Worm (Caenorhabditis elegans) whole organism, L4 larva: ENCODE measurements around the gene R193.2.
A peak's percentile ranks its signal among the peaks of the same experiment; 100 is the strongest.

Source experiments
- F49E8.2 ChIP-seq: sonication (generic microtip); optimal IDR thresholded peaks from 2 replicates; lab custom pipeline; 2016; ENCODE audit warnings: missing compliant biosample characterization, mild to moderate bottlenecking, missing genetic modification characterization, borderline replicate concordance
- Y105C5A.15 ChIP-seq: fragments of 200-800 bp; sonication (Bioruptor generic); IDR thresholded peaks from 2 replicates; pipeline ENCODE4 v1.3.6; 2022; ENCODE audit warnings: missing genetic modification characterization, missing compliant biosample characterization
- aha-1 ChIP-seq: fragments of 150-350 bp; peaks from one replicate; lab custom pipeline; 2014; ENCODE audit warnings: missing biosample characterization, missing genetic modification characterization
- ama-1 ChIP-seq: fragments of 150-350 bp; optimal IDR thresholded peaks from 2 replicates; lab custom pipeline; 2014; ENCODE audit warnings: inconsistent platforms, mixed read lengths
- attf-4 ChIP-seq: sonication (generic microtip); optimal IDR thresholded peaks from 3 replicates; lab custom pipeline; 2017; ENCODE audit warnings: missing biosample characterization, missing genetic modification characterization
- cey-2 ChIP-seq: sonication (generic microtip); optimal IDR thresholded peaks from 3 replicates; lab custom pipeline; 2017; ENCODE audit warnings: missing genetic modification characterization, mild to moderate bottlenecking, missing compliant biosample characterization, antibody characterized with exemption, borderline replicate concordance; ENCODE audit not compliant: insufficient read depth
- daf-16 ChIP-seq, 3 experiments: sonication (generic microtip); optimal IDR thresholded peaks; 2 replicates each; lab custom pipeline; 2016 to 2017; ENCODE audit warnings: missing genetic modification characterization in 3 of 3, missing genetic modification reagents in 3 of 3, mild to moderate bottlenecking in 2 of 3, missing compliant biosample characterization in 2 of 3, missing biosample characterization in 1 of 3, moderate library complexity in 1 of 3
- daf-19 ChIP-seq: fragments of 200-800 bp; sonication (Bioruptor generic); conservative IDR thresholded peaks from 2 replicates; pipeline ENCODE4 v1.3.6; 2022; ENCODE audit warnings: missing genetic modification characterization, missing compliant biosample characterization
- dmd-6 ChIP-seq: fragments of 200-800 bp; sonication (Bioruptor generic); IDR thresholded peaks from 2 replicates; pipeline ENCODE4 v1.3.6; 2022; ENCODE audit warnings: missing genetic modification reagents, missing genetic modification characterization, missing compliant biosample characterization
- dpl-1 ChIP-seq: fragments of 150-350 bp; optimal IDR thresholded peaks from 2 replicates; lab custom pipeline; 2014; ENCODE audit warnings: missing biosample characterization, missing genetic modification reagents, missing genetic modification characterization
- duxl-1 ChIP-seq: sonication (generic microtip); optimal IDR thresholded peaks from 2 replicates; lab custom pipeline; 2016; ENCODE audit warnings: mild to moderate bottlenecking, missing genetic modification characterization, moderate library complexity, missing compliant biosample characterization; ENCODE audit not compliant: poor library complexity
- hlh-11 ChIP-seq: fragments of 200-800 bp; sonication (Bioruptor generic); optimal IDR thresholded peaks from 2 replicates; lab custom pipeline; 2018; ENCODE audit warnings: mild to moderate bottlenecking, missing genetic modification characterization, missing compliant biosample characterization
- hlh-30 ChIP-seq: sonication (generic microtip); optimal IDR thresholded peaks from 2 replicates; lab custom pipeline; 2017; ENCODE audit warnings: antibody characterized with exemption, mild to moderate bottlenecking, missing genetic modification characterization, missing compliant biosample characterization; ENCODE audit not compliant: insufficient read depth
- jun-1 ChIP-seq: fragments of 150-350 bp; optimal IDR thresholded peaks from 2 replicates; lab custom pipeline; 2014; ENCODE audit warnings: missing biosample characterization, missing genetic modification reagents, missing genetic modification characterization
- lir-3 ChIP-seq: sonication (generic microtip); optimal IDR thresholded peaks from 2 replicates; lab custom pipeline; 2016; ENCODE audit warnings: mild to moderate bottlenecking, missing genetic modification characterization, missing compliant biosample characterization
- mdl-1 ChIP-seq, 2 experiments: fragments of 150-350 bp in 1 of 2; sonication (generic microtip) in 1 of 2; optimal IDR thresholded peaks; 2 replicates each; lab custom pipeline; 2014 to 2017; ENCODE audit warnings: missing biosample characterization in 2 of 2, missing genetic modification characterization in 2 of 2
- mxl-3 ChIP-seq: fragments of 200-800 bp; sonication (Bioruptor generic); optimal IDR thresholded peaks from 2 replicates; lab custom pipeline; 2018; ENCODE audit warnings: mild to moderate bottlenecking, missing genetic modification characterization, missing compliant biosample characterization
- nhr-11 ChIP-seq: fragments of 150-350 bp; optimal IDR thresholded peaks from 2 replicates; lab custom pipeline; 2014; ENCODE audit warnings: missing biosample characterization, missing genetic modification characterization
- nhr-28 ChIP-seq: fragments of 150-350 bp; optimal IDR thresholded peaks from 2 replicates; lab custom pipeline; 2014; ENCODE audit warnings: missing biosample characterization, missing genetic modification characterization
- nhr-41 ChIP-seq: fragments of 200-800 bp; sonication (Bioruptor generic); IDR thresholded peaks from 2 replicates; pipeline ENCODE4 v1.3.6; 2022; ENCODE audit warnings: missing genetic modification reagents, missing genetic modification characterization, missing compliant biosample characterization
- nhr-48 ChIP-seq: sonication (generic microtip); optimal IDR thresholded peaks from 2 replicates; lab custom pipeline; 2016; ENCODE audit warnings: mild to moderate bottlenecking, missing genetic modification characterization, missing compliant biosample characterization
- pha-4 ChIP-seq, 2 experiments: fragments of 150-350 bp in 1 of 2; fragments of 200-800 bp in 1 of 2; sonication (Bioruptor generic) in 1 of 2; IDR thresholded peaks in 1 of 2; optimal IDR thresholded peaks in 1 of 2; 2 replicates each; pipeline versions ENCODE4 v1.3.6 to Lab custom; 2014 to 2022; ENCODE audit warnings: missing genetic modification characterization in 2 of 2, missing genetic modification reagents in 2 of 2, missing biosample characterization in 1 of 2, missing compliant biosample characterization in 1 of 2
- pqm-1 ChIP-seq: sonication (generic microtip); optimal IDR thresholded peaks from 2 replicates; lab custom pipeline; 2017; ENCODE audit warnings: missing biosample characterization, missing genetic modification characterization
- snpc-1.2 ChIP-seq: fragments of 200-800 bp; sonication (Bioruptor generic); IDR thresholded peaks from 2 replicates; pipeline ENCODE4 v1.3.6; 2022; ENCODE audit warnings: missing genetic modification reagents, missing genetic modification characterization, missing compliant biosample characterization
- tra-1 ChIP-seq: fragments of 200-800 bp; sonication (Bioruptor generic); IDR thresholded peaks from 2 replicates; pipeline ENCODE4 v1.3.6; 2022; ENCODE audit warnings: missing genetic modification reagents, missing genetic modification characterization, missing compliant biosample characterization
- unc-62 ChIP-seq, 3 experiments: fragments of 150-350 bp in 1 of 3; sonication (generic microtip); optimal IDR thresholded peaks in 2 of 3; peaks in 1 of 3; 1 replicate in 1 of 3; 2 replicates in 2 of 3; lab custom pipeline; 2014 to 2017; ENCODE audit warnings: missing biosample characterization in 3 of 3, missing genetic modification characterization in 3 of 3, missing genetic modification reagents in 3 of 3, missing genotype in 1 of 3
- vab-7 ChIP-seq: fragments of 200-800 bp; sonication (Bioruptor generic); IDR thresholded peaks from 2 replicates; pipeline ENCODE4 v1.3.6; 2022; ENCODE audit warnings: missing genetic modification reagents, missing genetic modification characterization, missing compliant biosample characterization
- zip-11 ChIP-seq: fragments of 200-800 bp; sonication (Bioruptor generic); IDR thresholded peaks from 2 replicates; pipeline ENCODE4 v1.3.6; 2022; ENCODE audit warnings: missing genetic modification characterization, missing compliant biosample characterization

The R193.2 gene

ce11 chrX:1117252-1117651 lies 31.1 kb downstream of the R193.2 start:
- TF ChIP-seq mxl-3: peak; percentile 55
- peak; percentile 50 for TF ChIP-seq nhr-28 (tag; lab: Kevin White, UChicago)
- TF ChIP-seq pqm-1 (tag; lab: Kevin White, UChicago): peak; percentile 22
- no peak for TF ChIP-seq attf-4 (tag; lab: Kevin White, UChicago)
- peak; percentile 34 for TF ChIP-seq hlh-11 (tag; lab: Kevin White, UChicago)
- TF ChIP-seq nhr-48 (tag; lab: Kevin White, UChicago): no peak
- peak; percentile 38 for TF ChIP-seq dmd-6 (GFP tag; lab: Robert Waterston, UW)
- TF ChIP-seq, all 104 proteins: peak for 5

ce11 chrX:1115207-1115606 lies 33.2 kb downstream of the R193.2 start:
- TF ChIP-seq ama-1 (lab: Kevin White, UChicago): no peak
- TF ChIP-seq unc-62 (GFP tag; optimal IDR thresholded peaks at IDR 0.05 in 1 of 2; lab: Kevin White, UChicago): peak in 1 of 2 experiments; percentile 78
- no peak for TF ChIP-seq unc-62 (tag; optimal IDR thresholded peaks at IDR 0.05; lab: Kevin White, UChicago)
- no peak for TF ChIP-seq daf-19 (GFP tag; lab: Robert Waterston, UW)
- TF ChIP-seq vab-7: no peak
- no peak for TF ChIP-seq mdl-1 (tag; optimal IDR thresholded peaks at IDR 0.05; lab: Kevin White, UChicago)
- no peak for TF ChIP-seq F49E8.2 (tag; lab: Kevin White, UChicago)
- TF ChIP-seq lir-3 (tag; lab: Kevin White, UChicago): no peak
- no peak for TF ChIP-seq cey-2

ce11 chrX:1111603-1112002 lies 36.8 kb downstream of the R193.2 start, which contains the start of gene C05D9.3:
C05D9.3 (plus strand) TSS chrX:1111903.
- TF ChIP-seq nhr-41 (no peak), unc-62 (GFP tag; optimal IDR thresholded peaks at IDR 0.05 in 1 of 2; lab: Kevin White, UChicago) (peak in 1 of 2 experiments; percentile 2), unc-62 (tag; optimal IDR thresholded peaks at IDR 0.05; lab: Kevin White, UChicago) (no peak)

- peak in 1 of 2 experiments; percentile 67 for TF ChIP-seq unc-62 (GFP tag; optimal IDR thresholded peaks at IDR 0.05 in 1 of 2; lab: Kevin White, UChicago)
- no peak for TF ChIP-seq unc-62 (tag; optimal IDR thresholded peaks at IDR 0.05; lab: Kevin White, UChicago)
- peak; percentile 1 for TF ChIP-seq aha-1 (tag; lab: Kevin White, UChicago)
- TF ChIP-seq tra-1 (GFP tag; lab: Robert Waterston, UW): 0 out of 2 replicates have a peak, but pooled peaks have one; percentile 45
- no peak for TF ChIP-seq pha-4 (GFP tag; IDR thresholded peaks at IDR 0.05; lab: Robert Waterston, UW)
- no peak for TF ChIP-seq pha-4 (tag; optimal IDR thresholded peaks at IDR 0.05; lab: Kevin White, UChicago)
- TF ChIP-seq hlh-11 (tag; lab: Kevin White, UChicago): peak; percentile 58
- no peak for TF ChIP-seq Y105C5A.15 (GFP tag; lab: Robert Waterston, UW)
- TF ChIP-seq hlh-30 (tag; lab: Kevin White, UChicago): peak; percentile 27
- peak in 1 of 2 experiments; percentile 71 for TF ChIP-seq daf-16 (GFP tag; optimal IDR thresholded peaks at IDR 0.05; lab: Kevin White, UChicago)
- no peak for TF ChIP-seq daf-16 (tag; optimal IDR thresholded peaks at IDR 0.05; lab: Kevin White, UChicago)
These were observed 37.7 kb downstream of the R193.2 start for ce11 chrX:1110723-1111122.

ce11 chrX:1108874-1109273 lies 39.5 kb downstream of the R193.2 start:
- TF ChIP-seq unc-62 (GFP tag; optimal IDR thresholded peaks at IDR 0.05 in 1 of 2; lab: Kevin White, UChicago): peak in 1 of 2 experiments; percentile 91
- TF ChIP-seq unc-62 (tag; optimal IDR thresholded peaks at IDR 0.05; lab: Kevin White, UChicago): no peak
- peak in 1 of 2 experiments; percentile 56 for TF ChIP-seq daf-16 (GFP tag; optimal IDR thresholded peaks at IDR 0.05; lab: Kevin White, UChicago)
- TF ChIP-seq daf-16 (tag; optimal IDR thresholded peaks at IDR 0.05; lab: Kevin White, UChicago): no peak
- peak; percentile 26 for TF ChIP-seq nhr-11 (tag; lab: Kevin White, UChicago)
- TF ChIP-seq pqm-1 (tag; lab: Kevin White, UChicago): no peak

- no peak for TF ChIP-seq jun-1 (tag; lab: Kevin White, UChicago)
- no peak for TF ChIP-seq mxl-3
- no peak for TF ChIP-seq duxl-1
- no peak for TF ChIP-seq dmd-6 (GFP tag; lab: Robert Waterston, UW)
- TF ChIP-seq zip-11 (GFP tag; lab: Robert Waterston, UW): no peak
- no peak for TF ChIP-seq snpc-1.2 (GFP tag; lab: Robert Waterston, UW)
- no peak for TF ChIP-seq dpl-1 (GFP tag; lab: Kevin White, UChicago)
These were observed 40.6 kb downstream of the R193.2 start, which contains the start of gene C05D9.4 for ce11 chrX:1107758-1108157. C05D9.4 (plus strand) TSS chrX:1108058.
